Fruit fly (Drosophila melanogaster): ENCODE data around the gene CG2104.

CG2104 gene

DNA sequence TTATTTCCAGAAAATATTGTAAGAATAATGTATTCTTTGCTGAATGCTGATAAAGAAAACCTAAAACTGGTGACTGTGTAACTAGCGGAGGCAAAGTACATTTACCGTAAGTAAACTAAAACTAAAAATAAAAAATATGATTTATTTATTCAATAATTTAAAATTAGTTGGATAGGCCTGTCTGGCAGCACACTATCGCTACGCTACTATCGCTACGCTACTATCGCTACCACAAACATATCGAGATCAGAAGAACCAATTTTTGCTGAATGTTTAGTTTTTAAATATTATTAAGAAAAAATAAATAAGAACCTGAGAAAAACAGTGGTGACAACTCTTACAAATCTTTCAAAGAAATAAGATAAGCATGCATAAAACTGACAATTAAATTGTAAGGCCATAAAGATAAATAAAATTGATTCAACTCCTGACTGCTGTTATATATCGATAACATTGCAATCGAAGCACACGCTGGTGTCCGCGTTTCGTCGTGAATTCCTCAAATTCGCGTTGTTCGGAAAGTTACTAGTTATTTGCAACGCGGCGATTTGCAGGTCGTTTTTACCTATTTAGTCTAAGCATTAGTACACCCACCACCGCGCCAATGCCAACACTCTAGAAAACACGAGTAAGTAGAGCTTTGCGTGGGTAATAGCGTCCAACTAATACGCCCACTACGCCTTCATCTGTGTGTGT lies 32.7 kb downstream of the CG2104 start, which contains the start of gene Wdr33:
Wdr33 (plus strand) TSS at position 438 of the 696 bp plus-strand sequence.
- TF ChIP-seq Abd-B (GFP tag; optimal IDR thresholded peaks at IDR 0.05) (no peak), CG9705 (GFP tag; optimal IDR thresholded peaks at IDR 0.05) (peak; percentile 49), br (GFP tag; optimal IDR thresholded peaks at IDR 0.05) (no peak), OdsH (GFP tag; optimal IDR thresholded peaks at IDR 0.05) (no peak), sv (GFP tag; optimal IDR thresholded peaks at IDR 0.05) (no peak), dl (GFP tag; optimal IDR thresholded peaks at IDR 0.05; ENCODE audit: insufficient read depth in 1 of 2, partially characterized antibody in 2 of 2) (no peak), h (GFP tag; optimal IDR thresholded peaks at IDR 0.05) (no peak), Dfd (GFP tag; optimal IDR thresholded peaks at IDR 0.05) (no peak), fru (GFP tag; optimal IDR thresholded peaks at IDR 0.05) (peak; percentile 22), ey (GFP tag; optimal IDR thresholded peaks at IDR 0.05) (no peak), woc (GFP tag; optimal IDR thresholded peaks at IDR 0.05) (peak; percentile 45), sage (GFP tag; optimal IDR thresholded peaks at IDR 0.05) (no peak), CrebA (GFP tag; optimal IDR thresholded peaks at IDR 0.05; ENCODE audit: borderline replicate concordance) (no peak), rgr (GFP tag; optimal IDR thresholded peaks at IDR 0.05) (peak; percentile 29), psq (GFP tag; optimal IDR thresholded peaks at IDR 0.05) (no peak), Mio (GFP tag; optimal IDR thresholded peaks at IDR 0.05) (no peak), Sp1 (GFP tag; optimal IDR thresholded peaks at IDR 0.05) (peak; percentile 22), HLH106 (tag; optimal IDR thresholded peaks at IDR 0.05) (peak; percentile 64), usp (GFP tag; optimal IDR thresholded peaks at IDR 0.05) (no peak), pan (optimal IDR thresholded peaks at IDR 0.05) (no peak), foxo (GFP tag; optimal IDR thresholded peaks at IDR 0.05) (peak in 1 of 2 experiments; percentile 51), dmrt93B (GFP tag; optimal IDR thresholded peaks at IDR 0.05) (no peak), GATAd (GFP tag; optimal IDR thresholded peaks at IDR 0.05) (no peak), Hr83 (GFP tag; optimal IDR thresholded peaks at IDR 0.05; ENCODE audit: poor library complexity, severe bottlenecking) (peak; percentile 34)

DNA sequence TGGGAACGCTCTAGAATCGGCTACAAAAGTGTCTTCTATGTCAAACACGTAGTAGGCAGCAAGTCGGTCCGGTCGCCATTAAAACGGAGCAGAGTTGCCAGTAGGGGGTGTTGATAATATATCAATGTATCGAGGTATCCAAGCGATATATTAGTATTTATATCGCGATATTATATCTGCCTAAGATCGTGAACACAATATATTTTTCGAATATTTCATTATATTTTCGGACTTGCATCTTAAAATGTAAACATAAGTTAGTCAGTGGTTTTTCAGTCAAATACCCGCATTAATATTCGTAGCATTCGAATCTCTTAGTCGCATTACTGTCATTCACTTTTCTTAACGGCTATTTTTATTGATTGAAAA lies 33.3 kb downstream of the CG2104 start, which contains the start of gene CG2182:
CG2182 (minus strand) TSS at position 84 of the 369 bp plus-strand sequence.
- TF ChIP-seq Hr78 (GFP tag; optimal IDR thresholded peaks at IDR 0.05) (no peak), Hnf4 (GFP tag; optimal IDR thresholded peaks at IDR 0.05) (peak; percentile 10), br (GFP tag; optimal IDR thresholded peaks at IDR 0.05) (no peak), Hr83 (GFP tag; optimal IDR thresholded peaks at IDR 0.05; ENCODE audit: poor library complexity, severe bottlenecking) (peak; percentile 36), Jra (GFP tag; optimal IDR thresholded peaks at IDR 0.05) (peak; percentile 6)

DNA sequence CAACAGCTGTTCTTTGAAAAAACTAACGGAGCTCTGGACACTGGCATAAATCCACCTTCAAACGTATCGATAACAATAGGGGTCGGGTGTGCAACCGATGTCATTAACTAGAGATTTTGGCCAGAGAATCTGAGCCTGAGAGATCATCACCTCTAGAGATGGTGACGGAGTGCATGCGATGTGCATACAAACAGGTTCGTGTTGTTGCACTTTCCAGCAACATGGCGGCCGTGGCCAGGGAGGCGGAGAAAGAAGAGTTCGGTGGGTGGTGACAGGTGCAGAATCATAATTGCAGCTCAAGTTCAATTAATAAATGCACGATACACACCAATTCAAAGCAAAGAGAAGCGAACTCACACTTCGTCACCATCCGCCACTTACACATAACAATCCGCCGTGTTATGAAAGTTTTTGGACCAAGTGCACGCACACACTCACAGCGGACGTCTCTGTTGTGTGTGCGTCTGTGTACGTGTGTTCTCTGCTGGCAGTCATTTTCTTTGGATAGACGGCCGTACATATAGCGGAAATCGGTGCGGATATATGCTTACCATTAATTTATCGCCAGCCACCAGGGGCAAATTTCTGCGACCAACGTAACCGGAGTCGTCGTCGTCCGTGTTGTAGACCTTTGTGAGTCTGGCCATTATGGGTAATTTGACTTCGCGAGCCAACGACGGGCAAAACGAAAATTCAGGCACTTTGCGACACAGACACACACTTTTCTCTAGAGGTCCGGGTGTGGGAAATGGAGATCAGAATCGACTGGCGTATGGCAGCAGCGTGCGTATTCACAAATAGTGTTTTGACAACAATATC lies 33.9 kb downstream of the CG2104 start:
- TF ChIP-seq foxo (GFP tag; optimal IDR thresholded peaks at IDR 0.05) (peak in 1 of 2 experiments; percentile 20), N (GFP tag; optimal IDR thresholded peaks at IDR 0.05) (no peak), dmrt93B (GFP tag; optimal IDR thresholded peaks at IDR 0.05) (no peak), Rel (GFP tag; optimal IDR thresholded peaks at IDR 0.05) (no peak), Rel (tag; optimal IDR thresholded peaks at IDR 0.05) (no peak), tai (GFP tag; optimal IDR thresholded peaks at IDR 0.05) (no peak), rgr (GFP tag; optimal IDR thresholded peaks at IDR 0.05) (peak; percentile 2), h (GFP tag; optimal IDR thresholded peaks at IDR 0.05) (peak; percentile 39), br (GFP tag; optimal IDR thresholded peaks at IDR 0.05) (no peak), sv (GFP tag; optimal IDR thresholded peaks at IDR 0.05) (no peak), psq (GFP tag; optimal IDR thresholded peaks at IDR 0.05) (peak; percentile 3), Hnf4 (GFP tag; optimal IDR thresholded peaks at IDR 0.05) (peak; percentile 15), brk (GFP tag; optimal IDR thresholded peaks at IDR 0.05) (no peak), OdsH (GFP tag; optimal IDR thresholded peaks at IDR 0.05) (peak; percentile 5), fru (GFP tag; optimal IDR thresholded peaks at IDR 0.05) (peak; percentile 29), Hr83 (GFP tag; optimal IDR thresholded peaks at IDR 0.05; ENCODE audit: poor library complexity, severe bottlenecking) (peak; percentile 36)
